Fruit fly (Drosophila melanogaster): Measurements from ENCODE around the gene CG31195.

CG31195 gene

DNA sequence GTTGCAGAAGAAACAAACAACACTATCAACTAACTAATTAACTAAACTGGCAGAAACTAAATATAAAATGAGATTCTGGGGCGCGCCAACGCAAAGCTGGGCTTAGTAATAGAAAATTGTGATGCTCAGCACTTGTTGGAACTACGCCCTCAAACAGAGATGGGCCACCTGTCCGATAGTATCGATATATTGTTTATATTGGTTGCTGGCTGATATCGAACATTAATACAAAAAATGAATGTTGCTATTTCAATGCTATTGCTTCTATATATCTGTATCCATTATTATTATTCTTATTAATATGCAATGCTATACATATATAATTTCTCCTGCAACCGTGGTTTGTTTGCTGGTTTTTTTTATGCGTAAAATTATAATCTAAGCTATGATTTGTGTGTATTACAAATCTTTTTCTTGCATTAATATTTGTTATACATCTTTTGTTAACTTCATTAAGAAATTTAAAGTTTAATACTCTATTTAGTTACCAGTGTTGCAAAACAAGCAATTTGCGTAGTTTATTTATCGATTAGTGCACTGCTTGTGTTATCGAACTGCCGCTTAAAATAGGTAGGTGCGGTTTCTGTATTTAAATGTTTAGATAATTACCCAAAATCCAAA, at the start of gene CG31195:
TSS of gene CG31195 (minus strand) at position 195 of the 621 bp plus-strand sequence.
- TF ChIP-seq CTCF (optimal IDR thresholded peaks at IDR 0.05): no peak
- TF ChIP-seq CG8478 (optimal IDR thresholded peaks at IDR 0.05): no peak

DNA sequence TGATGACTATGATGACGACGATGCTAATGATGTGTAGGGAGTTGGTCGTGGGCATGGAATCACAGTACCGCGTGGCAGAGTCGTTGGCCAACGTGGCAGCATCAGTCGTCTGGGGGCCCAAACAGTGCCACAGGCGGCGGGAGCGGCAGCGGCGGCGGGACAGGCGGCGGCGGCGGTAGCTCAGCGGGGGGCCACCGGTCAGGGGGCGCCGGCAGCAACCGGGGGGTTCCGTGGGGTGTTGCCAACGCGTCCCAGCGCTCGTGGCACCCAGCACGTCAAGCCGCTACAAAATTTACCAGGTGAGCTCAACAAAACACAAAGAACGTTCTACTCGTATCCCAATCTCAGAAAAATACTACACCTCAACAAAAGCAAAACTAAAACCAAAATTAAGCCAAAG, 40.1 kb upstream of the CG31195 start:
- TF ChIP-seq CTCF (optimal IDR thresholded peaks at IDR 0.05) (no peak), CG8478 (optimal IDR thresholded peaks at IDR 0.05) (no peak)

DNA sequence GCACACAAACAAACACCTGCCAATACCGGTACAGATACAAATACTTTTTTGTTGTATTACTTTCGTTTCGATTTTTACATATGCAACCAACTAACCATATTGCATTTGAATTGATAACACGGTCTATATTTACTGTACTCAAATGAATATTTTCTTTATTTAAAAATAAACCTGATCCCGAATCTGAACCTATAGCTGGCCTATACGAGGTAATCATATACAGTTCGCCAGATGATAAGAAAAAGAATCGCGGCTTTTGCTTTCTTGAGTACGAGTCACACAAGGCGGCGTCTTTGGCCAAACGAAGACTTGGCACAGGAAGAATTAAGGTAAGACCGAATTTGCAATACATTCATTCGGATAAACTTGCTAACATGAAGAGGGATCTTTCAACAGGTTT, 34.8 kb upstream of the CG31195 start:
- no peak for TF ChIP-seq CG8478 (optimal IDR thresholded peaks at IDR 0.05)
- no peak for TF ChIP-seq CTCF (optimal IDR thresholded peaks at IDR 0.05)

DNA sequence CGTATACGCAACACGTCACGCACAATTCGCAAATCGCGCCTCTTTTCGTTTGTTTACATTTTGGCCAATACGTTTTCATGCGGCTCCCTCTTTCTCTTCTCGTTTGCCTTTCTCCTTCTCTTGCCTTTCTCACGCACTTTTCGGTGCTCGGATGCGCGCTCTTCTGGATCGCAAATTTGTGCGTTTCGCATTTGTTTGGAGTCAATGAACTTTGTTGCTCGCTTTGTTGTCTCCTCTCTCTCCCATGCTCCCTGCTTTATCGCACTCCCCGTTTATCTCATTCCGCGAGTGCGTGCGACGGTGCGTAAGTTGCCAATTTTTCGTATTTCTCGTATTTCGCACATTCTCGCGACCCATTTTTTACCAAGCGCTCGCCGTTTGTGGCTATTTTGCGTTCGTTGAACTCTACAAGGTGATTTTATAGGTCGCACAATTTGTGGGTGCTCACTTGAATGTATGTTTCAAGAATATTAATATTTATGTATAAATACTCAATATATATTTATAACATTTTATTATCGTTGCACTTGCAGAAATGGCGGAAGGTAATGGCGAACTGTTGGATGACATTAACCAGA, 29.1 kb upstream of the CG31195 start:
- TF ChIP-seq CG8478 (optimal IDR thresholded peaks at IDR 0.05) (no peak), CTCF (optimal IDR thresholded peaks at IDR 0.05) (no peak)

DNA sequence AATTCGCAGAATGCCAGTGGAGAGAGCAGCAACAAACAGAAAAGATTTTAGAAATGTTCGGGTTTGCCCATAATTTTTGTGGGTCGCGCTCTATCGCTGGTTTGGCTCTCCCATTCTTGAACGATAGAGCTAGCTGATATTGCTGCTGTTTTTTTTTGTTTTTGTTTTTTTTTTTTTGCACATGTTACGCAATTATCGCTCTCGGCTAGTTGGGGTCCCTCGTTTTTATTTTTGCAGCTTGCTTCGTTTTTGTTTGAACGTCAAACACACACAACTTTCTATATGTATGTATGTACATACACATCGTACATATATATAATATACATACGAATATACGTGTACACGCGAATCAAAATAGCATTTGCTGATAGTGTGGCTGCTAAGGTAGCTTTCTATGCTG, 28.3 kb upstream of the CG31195 start:
- TF ChIP-seq CG8478 (optimal IDR thresholded peaks at IDR 0.05) (no peak), CTCF (optimal IDR thresholded peaks at IDR 0.05) (no peak)

DNA sequence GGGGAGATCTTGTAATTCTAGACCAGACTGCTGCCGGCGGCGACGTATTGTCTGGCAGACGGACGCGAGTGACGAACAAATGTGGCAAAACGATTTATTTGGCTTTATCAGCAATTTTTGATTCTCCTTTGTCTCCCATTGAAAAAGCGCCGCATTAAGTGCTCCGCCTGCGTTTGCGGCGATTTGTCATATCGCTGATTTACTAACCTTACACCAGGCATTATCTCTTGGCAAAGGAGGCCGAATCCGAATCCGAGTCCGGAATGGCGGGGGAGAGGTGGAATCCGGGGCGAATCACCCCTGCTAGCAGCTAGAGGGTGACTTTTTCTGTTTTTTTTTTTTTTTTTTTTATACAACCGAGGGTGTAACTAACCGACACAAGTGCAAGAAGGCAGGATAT, 26.4 kb upstream of the CG31195 start:
- TF ChIP-seq CG8478 (optimal IDR thresholded peaks at IDR 0.05) (no peak), CTCF (optimal IDR thresholded peaks at IDR 0.05) (no peak)

DNA sequence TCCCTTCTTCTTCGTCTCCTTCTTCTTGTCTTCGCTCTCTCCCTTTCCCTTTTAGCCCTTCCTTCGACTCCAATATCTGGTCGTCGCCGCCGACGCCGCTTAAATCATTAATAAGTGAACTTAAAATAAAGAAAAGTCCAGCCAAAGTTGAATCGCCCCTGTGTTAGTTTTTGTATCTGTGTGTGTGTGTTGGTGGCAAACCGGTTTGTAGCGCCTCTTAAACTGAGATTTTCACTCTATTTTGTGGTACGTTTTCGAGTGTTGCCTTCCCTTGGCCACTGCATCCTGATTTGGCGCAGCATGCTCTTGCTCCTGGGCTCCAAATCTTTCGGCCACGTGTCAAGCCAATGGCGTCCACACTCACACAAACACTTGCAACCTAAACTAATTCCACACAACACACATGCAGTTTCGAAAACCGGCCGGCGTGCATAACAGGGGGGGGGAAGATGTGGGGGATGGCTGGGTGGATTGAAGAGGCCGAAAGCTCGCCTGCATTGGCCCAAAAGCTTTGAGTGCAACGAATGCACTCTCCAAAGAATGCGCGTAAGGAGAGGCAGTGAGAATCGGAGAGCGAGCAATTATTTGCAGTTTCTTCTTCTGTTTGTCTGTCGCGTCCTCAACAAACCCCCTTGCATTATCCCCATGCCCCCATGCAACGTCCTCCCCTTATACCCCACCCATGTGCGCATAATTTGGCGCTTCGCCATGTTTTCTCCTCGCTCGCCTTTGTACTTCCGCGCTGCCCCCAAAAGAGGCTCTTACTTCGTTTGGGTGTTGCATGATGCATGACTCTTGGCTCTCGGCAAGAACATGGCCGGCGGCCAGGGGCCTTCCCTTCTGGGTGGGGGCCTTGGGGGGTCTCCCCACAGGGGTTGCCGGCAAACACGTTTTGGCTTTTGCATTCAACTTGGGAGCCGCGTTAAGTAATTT, 22.5 kb upstream of the CG31195 start:
- no peak for TF ChIP-seq CG8478 (optimal IDR thresholded peaks at IDR 0.05)
- no peak for TF ChIP-seq CTCF (optimal IDR thresholded peaks at IDR 0.05)

DNA sequence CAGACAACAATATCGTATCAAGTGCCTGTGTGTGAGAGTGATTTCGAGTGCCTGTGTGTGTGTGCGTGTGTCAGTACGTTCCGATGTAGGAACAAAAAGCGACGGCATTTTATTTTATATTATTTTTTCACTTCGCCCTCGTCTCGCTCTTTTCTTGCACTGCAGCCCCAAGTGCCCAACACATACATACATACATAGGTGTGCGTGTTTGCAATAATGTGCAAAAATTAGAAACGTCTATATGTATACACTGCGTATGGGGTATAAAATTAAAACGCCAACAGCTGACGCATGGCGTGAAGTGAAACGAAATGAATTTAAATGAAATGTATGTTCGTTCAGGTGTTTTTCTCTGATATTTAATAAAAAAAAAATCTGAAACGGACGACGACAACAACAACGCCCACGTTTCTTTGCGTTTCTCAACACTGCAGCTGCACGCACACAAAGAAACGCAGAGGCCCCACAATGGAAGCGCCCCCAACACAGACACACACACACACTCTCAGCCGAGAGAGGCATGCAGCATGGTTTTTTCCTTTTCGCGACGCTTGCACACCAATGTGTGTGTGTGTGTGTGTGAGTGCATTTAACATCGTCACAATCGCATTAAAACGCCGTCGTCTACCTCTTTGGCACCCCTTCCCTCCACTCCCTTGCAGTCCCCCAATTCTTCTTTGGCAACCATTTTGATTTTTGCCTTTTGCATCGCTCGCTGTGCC, 21.7 kb upstream of the CG31195 start:
- TF ChIP-seq CG8478 (optimal IDR thresholded peaks at IDR 0.05) (no peak), CTCF (optimal IDR thresholded peaks at IDR 0.05) (no peak)

DNA sequence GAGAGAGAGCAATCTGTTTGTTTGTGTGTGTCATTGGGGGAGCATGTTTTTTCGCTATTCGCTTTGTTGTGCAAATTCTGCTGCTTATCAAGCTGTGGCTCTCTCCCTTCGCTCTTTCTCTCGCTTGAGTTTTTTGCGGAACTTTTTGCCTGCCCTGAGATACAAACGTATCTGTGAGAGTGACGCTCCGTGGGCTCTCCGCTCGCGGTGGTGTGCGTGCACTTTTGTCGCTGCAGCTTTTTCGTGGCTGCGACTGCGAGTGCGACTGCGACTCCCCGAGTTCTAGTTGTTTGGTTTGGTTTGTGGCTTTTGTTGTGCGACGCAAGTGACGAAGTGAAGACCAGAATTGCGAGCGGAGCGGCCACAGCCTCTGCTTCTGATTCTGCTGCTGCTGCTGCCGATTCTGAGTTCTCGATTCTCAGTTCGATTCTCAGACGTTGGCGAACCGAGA, 20.5 kb upstream of the CG31195 start:
- TF ChIP-seq CG8478 (optimal IDR thresholded peaks at IDR 0.05): no peak
- no peak for TF ChIP-seq CTCF (optimal IDR thresholded peaks at IDR 0.05)

DNA sequence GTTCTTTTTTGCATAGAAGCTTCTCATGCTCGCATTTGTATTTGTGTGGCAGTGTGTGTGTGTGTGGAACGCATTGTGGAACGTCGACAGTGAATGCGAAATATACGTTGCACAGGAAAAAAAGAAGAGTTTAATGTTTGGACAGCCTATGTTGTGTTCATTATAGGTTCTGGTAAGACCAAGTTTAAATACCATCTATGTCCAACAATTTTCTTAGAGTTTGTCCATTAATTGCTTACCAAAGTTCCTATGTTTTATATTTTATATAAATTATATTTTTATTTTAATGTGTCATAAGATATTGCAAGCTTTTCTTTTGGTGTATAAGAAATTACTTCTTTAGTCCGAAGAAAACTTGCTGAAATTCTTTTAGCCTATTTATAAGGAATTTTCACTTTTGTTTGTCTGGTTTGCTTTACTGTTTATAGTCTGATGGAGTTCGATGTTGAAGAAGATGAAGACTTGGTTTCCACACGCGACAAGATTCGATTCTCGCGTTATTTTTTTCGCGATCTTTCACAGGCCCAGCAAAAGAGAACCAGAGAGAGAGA, 20.0 kb upstream of the CG31195 start:
- TF ChIP-seq CTCF (optimal IDR thresholded peaks at IDR 0.05) (no peak), CG8478 (optimal IDR thresholded peaks at IDR 0.05) (no peak)

DNA sequence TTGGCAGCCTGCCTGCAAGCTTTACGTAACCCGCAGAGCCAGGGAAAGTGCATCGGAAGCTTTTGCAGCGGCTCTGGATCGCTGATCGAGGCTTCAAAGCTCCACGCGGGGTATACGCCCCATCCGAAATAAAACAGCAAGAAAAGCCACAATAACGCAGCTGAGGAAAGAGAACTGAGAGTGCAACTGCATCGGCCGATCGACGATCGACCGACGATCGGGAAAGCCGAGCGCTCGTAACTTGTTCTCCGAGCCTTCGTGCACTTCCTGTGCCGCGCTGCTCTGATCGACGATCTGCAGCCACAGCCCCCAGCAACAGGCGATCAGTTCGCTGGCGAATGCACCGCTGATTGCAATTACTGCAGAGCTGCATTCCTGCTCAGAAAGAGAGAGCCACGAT, 17.8 kb upstream of the CG31195 start:
- no peak for TF ChIP-seq CTCF (optimal IDR thresholded peaks at IDR 0.05)

DNA sequence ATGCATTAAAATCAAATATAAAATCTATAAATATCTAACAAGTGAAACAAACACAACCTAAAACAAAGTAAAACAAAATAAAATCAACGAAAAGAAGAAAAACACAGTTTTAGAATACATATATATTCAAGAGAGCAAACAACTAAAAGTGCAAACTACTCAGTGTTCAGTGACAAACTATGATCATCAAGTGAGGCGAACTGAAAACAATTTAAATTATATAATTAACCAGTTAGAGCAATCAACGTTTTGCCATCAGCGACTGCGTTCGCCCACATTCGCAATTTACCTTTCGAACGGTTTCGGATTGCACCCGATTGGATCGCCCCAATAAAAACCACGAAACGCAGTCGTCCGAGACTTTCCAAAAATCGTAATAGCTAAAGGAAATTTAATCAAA, 17.4 kb upstream of the CG31195 start:
- TF ChIP-seq CTCF (optimal IDR thresholded peaks at IDR 0.05) (no peak), CG8478 (optimal IDR thresholded peaks at IDR 0.05) (no peak)

DNA sequence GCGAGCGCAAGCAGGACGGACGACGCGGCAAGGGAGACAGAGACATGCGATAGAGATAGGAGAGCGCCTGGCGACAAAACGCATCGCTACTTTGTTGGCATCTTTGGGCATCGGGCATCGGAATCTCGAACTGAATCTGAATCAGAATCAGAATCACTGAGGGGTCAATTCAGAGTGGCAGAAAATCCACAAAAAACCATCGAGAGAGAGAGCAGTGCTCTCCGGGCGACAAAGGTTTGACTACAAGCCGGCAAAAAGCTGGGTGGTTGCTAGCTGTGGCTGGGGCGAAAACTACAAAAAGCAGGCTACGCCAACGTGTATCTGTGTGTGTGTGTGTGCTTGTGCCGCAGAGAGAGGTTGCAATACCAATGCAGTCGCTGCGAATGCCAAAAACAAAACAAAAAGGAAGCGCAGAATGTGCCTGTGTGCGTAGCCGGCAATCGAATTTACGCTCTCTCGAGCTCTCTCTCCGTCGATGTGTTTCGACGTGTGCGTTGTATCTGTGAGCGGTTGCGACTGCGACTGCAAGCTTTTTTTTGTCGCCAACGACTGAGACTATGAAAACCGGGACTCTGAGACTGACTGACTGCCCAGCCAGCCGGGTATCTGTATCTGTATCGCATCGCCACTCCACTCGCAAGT, 16.2 kb upstream of the CG31195 start:
- no peak for TF ChIP-seq CTCF (optimal IDR thresholded peaks at IDR 0.05)
- no peak for TF ChIP-seq CG8478 (optimal IDR thresholded peaks at IDR 0.05)

DNA sequence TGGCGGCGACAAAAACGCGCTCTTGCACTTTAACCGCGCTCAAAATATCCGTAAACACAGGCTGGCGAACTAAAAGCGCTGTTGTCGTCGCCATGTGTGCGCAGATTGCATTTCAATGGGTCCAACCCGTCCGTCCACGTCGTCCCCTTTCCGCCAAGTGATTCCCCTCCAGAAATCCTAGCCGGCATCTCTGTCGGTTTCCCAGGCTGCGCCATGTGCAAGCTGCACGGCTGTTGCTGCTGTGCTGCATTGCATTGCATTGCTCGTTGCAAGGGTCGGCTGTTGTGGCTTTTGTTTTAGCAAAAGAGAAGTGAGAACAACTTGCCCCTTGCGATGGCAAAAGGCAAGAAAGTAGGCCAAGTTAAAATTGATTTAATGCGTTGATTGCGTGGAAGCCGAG, 12.0 kb upstream of the CG31195 start:
- TF ChIP-seq CG8478 (optimal IDR thresholded peaks at IDR 0.05): no peak
- TF ChIP-seq CTCF (optimal IDR thresholded peaks at IDR 0.05): no peak
